In genomic region chr3L:16087323-16087816, dm6 we compare ENCODE assay signal across 1 fruit fly cellular context.
TF ChIP-seq lines count a peak whose summit lies in the region.

Gene Tasp1, minus strand, starts transcription at chr3L:16087525.

TF ChIP-seq in whole organism, embryonic, 481 proteins besides CTCF, POLR2A, EP300 and RAD21 (continued from another document):
- no peak for TF ChIP-seq CG6654 (GFP tag; optimal IDR thresholded peaks at IDR 0.05; lab: Kevin White, UChicago)
- no peak for TF ChIP-seq exex (tag; optimal IDR thresholded peaks at IDR 0.05; lab: Kevin White, UChicago)
- TF ChIP-seq CG10979 (tag; optimal IDR thresholded peaks at IDR 0.05; lab: Kevin White, UChicago), result peak; percentile 71
- TF ChIP-seq ash1 (GFP tag; optimal IDR thresholded peaks at IDR 0.05; lab: Kevin White, UChicago), result no peak
- TF ChIP-seq H2.0 (GFP tag; IDR thresholded peaks at IDR 0.05; lab: Robert Waterston, UW), result peak; percentile 59
- TF ChIP-seq CG13296 (GFP tag; optimal IDR thresholded peaks at IDR 0.05; lab: Kevin White, UChicago), result peak; percentile 55
- peak; percentile 40 for TF ChIP-seq chn (GFP tag; optimal IDR thresholded peaks at IDR 0.05; lab: Kevin White, UChicago)
- peak; percentile 54 for TF ChIP-seq zen (tag; optimal IDR thresholded peaks at IDR 0.05; lab: Kevin White, UChicago)
- no peak for TF ChIP-seq CG17612 (GFP tag; IDR thresholded peaks at IDR 0.05; lab: Robert Waterston, UW)
- TF ChIP-seq Antp (GFP tag; optimal IDR thresholded peaks at IDR 0.05; lab: Kevin White, UChicago), result no peak
- TF ChIP-seq otp (GFP tag; IDR thresholded peaks at IDR 0.05; lab: Robert Waterston, UW), result no peak
- peak; percentile 22 for TF ChIP-seq CG6254 (GFP tag; optimal IDR thresholded peaks at IDR 0.05; lab: Kevin White, UChicago)
- no peak; the same call in 1 of the 2 replicates for TF ChIP-seq CG11085 (GFP tag; IDR thresholded peaks at IDR 0.05; lab: Robert Waterston, UW)
- TF ChIP-seq Ssrp (tag; optimal IDR thresholded peaks at IDR 0.05; lab: Kevin White, UChicago), result peak; percentile 68
- TF ChIP-seq CG7357 (GFP tag; IDR thresholded peaks at IDR 0.05; lab: Robert Waterston, UW), result 0 out of 3 replicates have a peak, but pooled peaks have one; percentile 35
- peak; percentile 81 for TF ChIP-seq Dek (tag; optimal IDR thresholded peaks at IDR 0.05; lab: Kevin White, UChicago)
- TF ChIP-seq Poxn (GFP tag; IDR thresholded peaks at IDR 0.05; lab: Robert Waterston, UW), result no peak
- peak; percentile 41; the same call in 1 of the 3 replicates for TF ChIP-seq CG14050 (GFP tag; IDR thresholded peaks at IDR 0.05; lab: Robert Waterston, UW)
- no peak for TF ChIP-seq mld (GFP tag; IDR thresholded peaks at IDR 0.05; lab: Robert Waterston, UW; ENCODE audit: partially characterized antibody)
- TF ChIP-seq caup (GFP tag; optimal IDR thresholded peaks at IDR 0.05; lab: Kevin White, UChicago; ENCODE audit: severe bottlenecking), result peak; percentile 48
- TF ChIP-seq CG18764 (GFP tag; optimal IDR thresholded peaks at IDR 0.05; lab: Kevin White, UChicago), result peak; percentile 27
